Fruit fly (Drosophila melanogaster) whole organism, adult: ENCODE results near the gene CG8066.

Experiments used
- CG11617 ChIP-seq: fragments of 200-800 bp; sonication (Bioruptor generic); optimal IDR thresholded peaks from 2 replicates; lab custom pipeline; 2017; ENCODE audit warnings: mild to moderate bottlenecking, missing biosample characterization, missing genetic modification reagents, missing genetic modification characterization
- CG1620 ChIP-seq: fragments of 200-800 bp; sonication (Bioruptor generic); optimal IDR thresholded peaks from 2 replicates; lab custom pipeline; 2016; ENCODE audit warnings: missing biosample characterization, missing genetic modification characterization
- CG7045 ChIP-seq: fragments of 200-800 bp; sonication (Bioruptor generic); optimal IDR thresholded peaks from 2 replicates; lab custom pipeline; 2017; ENCODE audit warnings: missing biosample characterization, mild to moderate bottlenecking, missing genetic modification characterization
- tj ChIP-seq: fragments of 200-800 bp; sonication (Bioruptor generic); optimal IDR thresholded peaks from 3 replicates; lab custom pipeline; 2017; ENCODE audit warnings: missing biosample characterization, mild to moderate bottlenecking, missing genetic modification characterization, moderate library complexity

DNA sequence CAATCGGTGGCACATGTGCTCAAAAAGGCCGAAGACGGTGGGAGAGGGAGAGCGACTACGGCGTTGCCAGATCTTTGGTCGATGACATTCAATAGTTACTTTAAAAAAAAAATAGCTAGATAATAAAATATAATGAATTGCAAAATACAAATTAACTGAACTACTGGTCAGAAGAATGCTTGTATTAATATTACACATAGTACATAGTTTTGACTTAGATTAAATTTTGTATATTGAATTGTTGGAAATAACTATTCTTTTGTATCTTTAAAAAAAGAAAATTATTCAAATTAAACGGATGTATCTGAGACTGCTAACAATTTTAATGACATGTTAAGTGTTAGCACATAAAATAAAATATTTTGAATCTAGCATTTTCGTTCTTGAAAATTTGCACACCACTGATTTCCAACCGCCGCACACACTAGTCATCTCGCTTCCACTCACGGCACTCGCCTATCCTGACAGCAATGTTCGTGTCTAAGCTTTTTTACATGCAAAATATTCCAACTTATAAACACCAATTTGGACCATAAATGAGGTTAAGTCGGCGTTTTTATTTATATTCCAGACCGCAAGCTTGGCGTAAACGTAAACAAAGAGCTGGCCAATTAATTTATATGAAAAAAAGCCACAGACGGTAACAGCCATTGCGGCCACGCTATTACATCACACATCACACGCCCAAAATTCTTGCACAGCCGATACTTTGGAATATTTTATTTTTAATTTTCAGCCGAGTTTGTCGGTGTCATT, 6.5 kb upstream of the CG8066 start:
- TF ChIP-seq CG11617 = peak; percentile 78
- peak; percentile 68 for TF ChIP-seq CG7045 (GFP tag; lab: Kevin White, UChicago)
- TF ChIP-seq CG1620 = peak; percentile 42
- peak; percentile 61 for TF ChIP-seq tj (GFP tag; lab: Kevin White, UChicago)
